Fruit fly (Drosophila melanogaster): ENCODE measurements around the gene CG2772.

Gene CG2772

dm6 chr2L:3440322-3440721 lies 5.5 kb upstream of the CG2772 start (continued):
- TF ChIP-seq CG9139 (GFP tag; optimal IDR thresholded peaks at IDR 0.05) = no peak
- TF ChIP-seq spab (GFP tag; optimal IDR thresholded peaks at IDR 0.05) = peak; percentile 60
- peak; percentile 78 for TF ChIP-seq CG6163 (GFP tag; IDR thresholded peaks at IDR 0.05)
- TF ChIP-seq CG4318 (GFP tag; optimal IDR thresholded peaks at IDR 0.05) = peak; percentile 33
- TF ChIP-seq eg (GFP tag; IDR thresholded peaks at IDR 0.05) = peak; percentile 93
- TF ChIP-seq Hr38 (GFP tag; optimal IDR thresholded peaks at IDR 0.05) = peak; percentile 41
- peak; percentile 81 for TF ChIP-seq acj6 (GFP tag; optimal IDR thresholded peaks at IDR 0.05)
- TF ChIP-seq ss (GFP tag; optimal IDR thresholded peaks at IDR 0.05) = no peak
- no peak for TF ChIP-seq Blimp-1 (GFP tag; optimal IDR thresholded peaks at IDR 0.05)
- TF ChIP-seq CG16779 (tag; optimal IDR thresholded peaks at IDR 0.05) = no peak
- TF ChIP-seq CG6808 (GFP tag; optimal IDR thresholded peaks at IDR 0.05) = peak; percentile 44
- TF ChIP-seq achi (GFP tag; optimal IDR thresholded peaks at IDR 0.05) = peak; percentile 49
- TF ChIP-seq esn (GFP tag; optimal IDR thresholded peaks at IDR 0.05) = peak; percentile 63
- peak; percentile 57 for TF ChIP-seq Eip78C (GFP tag)
- peak; percentile 66 for TF ChIP-seq CG7368 (GFP tag; optimal IDR thresholded peaks at IDR 0.05)
- peak; percentile 40 for TF ChIP-seq Hr39 (GFP tag; optimal IDR thresholded peaks at IDR 0.05)
- peak; percentile 25 for TF ChIP-seq CG3919 (GFP tag; optimal IDR thresholded peaks at IDR 0.05)
- TF ChIP-seq pdm3 (GFP tag; optimal IDR thresholded peaks at IDR 0.05) = peak; percentile 82
- peak; percentile 63 for TF ChIP-seq dac (GFP tag; optimal IDR thresholded peaks at IDR 0.05)
- peak; percentile 84 for TF ChIP-seq CG11294 (GFP tag; IDR thresholded peaks at IDR 0.05)
- peak; percentile 83 for TF ChIP-seq OdsH (GFP tag; optimal IDR thresholded peaks at IDR 0.05)
- TF ChIP-seq CG11762 (GFP tag; optimal IDR thresholded peaks at IDR 0.05; ENCODE audit: insufficient read depth) = peak; percentile 70
- peak; percentile 9 for TF ChIP-seq net (GFP tag; optimal IDR thresholded peaks at IDR 0.05)

dm6 chr2L:3441158-3441557 lies 4.6 kb upstream of the CG2772 start:
- TF ChIP-seq Sox15 (GFP tag; optimal IDR thresholded peaks at IDR 0.05) = no peak
- TF ChIP-seq ss (GFP tag; optimal IDR thresholded peaks at IDR 0.05) = no peak
- no peak for TF ChIP-seq CG34406 (GFP tag; optimal IDR thresholded peaks at IDR 0.05)
- no peak for TF ChIP-seq Hr38 (GFP tag; optimal IDR thresholded peaks at IDR 0.05)
- no peak for TF ChIP-seq salr (GFP tag; optimal IDR thresholded peaks at IDR 0.05)
- TF ChIP-seq CG4318 (GFP tag; optimal IDR thresholded peaks at IDR 0.05) = no peak
- TF ChIP-seq Ets96B (tag; optimal IDR thresholded peaks at IDR 0.05) = no peak
- TF ChIP-seq CG10669 (GFP tag; optimal IDR thresholded peaks at IDR 0.05) = no peak
- TF ChIP-seq Eip93F (GFP tag; optimal IDR thresholded peaks at IDR 0.05) = no peak
- no peak for TF ChIP-seq Eip75B (GFP tag; optimal IDR thresholded peaks at IDR 0.05)
- no peak for TF ChIP-seq net (GFP tag; optimal IDR thresholded peaks at IDR 0.05)
- TF ChIP-seq CG11294 (GFP tag; IDR thresholded peaks at IDR 0.05) = no peak
- no peak for TF ChIP-seq acj6 (GFP tag; optimal IDR thresholded peaks at IDR 0.05)
- no peak for TF ChIP-seq Eip78C (GFP tag)
- no peak for TF ChIP-seq dsx (GFP tag; optimal IDR thresholded peaks at IDR 0.05; ENCODE audit: poor library complexity, severe bottlenecking)
- no peak for TF ChIP-seq CG1621 (tag; optimal IDR thresholded peaks at IDR 0.05)
- TF ChIP-seq CG6854 (GFP tag; optimal IDR thresholded peaks at IDR 0.05) = no peak
- no peak for TF ChIP-seq spab (GFP tag; optimal IDR thresholded peaks at IDR 0.05)
- TF ChIP-seq dac (GFP tag; optimal IDR thresholded peaks at IDR 0.05) = no peak
- TF ChIP-seq CG32006 (GFP tag; optimal IDR thresholded peaks at IDR 0.05) = no peak

DNA sequence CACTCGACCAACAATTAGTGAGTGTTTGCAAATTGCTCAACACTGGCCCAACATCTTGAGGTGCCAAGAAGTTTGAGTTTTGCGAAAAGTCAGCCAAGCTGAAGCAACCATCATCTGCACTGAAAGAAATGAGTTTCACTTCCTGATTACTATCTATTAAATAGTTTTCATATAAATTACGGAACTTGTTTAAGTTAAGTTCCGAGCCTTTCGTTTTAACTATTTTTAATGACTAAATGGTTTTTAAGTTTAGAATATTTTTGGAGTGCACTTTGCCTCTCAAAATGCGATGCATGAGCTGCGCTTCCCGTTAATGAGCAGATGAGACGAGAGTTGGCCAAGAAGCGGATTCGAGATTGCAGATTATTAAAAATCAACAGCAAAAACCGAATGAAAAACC lies 4.1 kb upstream of the CG2772 start:
- TF ChIP-seq lz (GFP tag; optimal IDR thresholded peaks at IDR 0.05) (no peak), Hr39 (GFP tag; optimal IDR thresholded peaks at IDR 0.05) (peak; percentile 11), Sox102F (GFP tag; optimal IDR thresholded peaks at IDR 0.05) (no peak), salr (GFP tag; optimal IDR thresholded peaks at IDR 0.05) (peak in 1 of 2 experiments; percentile 23), net (GFP tag; optimal IDR thresholded peaks at IDR 0.05) (no peak), Eip93F (GFP tag; optimal IDR thresholded peaks at IDR 0.05) (no peak), Hr4 (GFP tag; optimal IDR thresholded peaks at IDR 0.05) (peak; percentile 64), CG8319 (GFP tag; optimal IDR thresholded peaks at IDR 0.05) (no peak), Blimp-1 (GFP tag; optimal IDR thresholded peaks at IDR 0.05) (no peak), spab (GFP tag; optimal IDR thresholded peaks at IDR 0.05) (no peak), Eip75B (GFP tag; optimal IDR thresholded peaks at IDR 0.05) (peak; percentile 7), Lpt (GFP tag; optimal IDR thresholded peaks at IDR 0.05) (no peak), CG7368 (GFP tag; optimal IDR thresholded peaks at IDR 0.05) (no peak), pdm3 (GFP tag; optimal IDR thresholded peaks at IDR 0.05) (peak; percentile 45), CG8119 (GFP tag; IDR thresholded peaks at IDR 0.05) (peak; percentile 61; the same call in 2 of the 3 replicates), OdsH (GFP tag; optimal IDR thresholded peaks at IDR 0.05) (peak; percentile 43), CG9139 (GFP tag; optimal IDR thresholded peaks at IDR 0.05) (no peak), svp (GFP tag) (peak; percentile 64), CG16779 (tag; optimal IDR thresholded peaks at IDR 0.05) (no peak), CG3919 (GFP tag; optimal IDR thresholded peaks at IDR 0.05) (peak; percentile 45), achi (GFP tag; optimal IDR thresholded peaks at IDR 0.05) (peak; percentile 50), Sox15 (GFP tag; optimal IDR thresholded peaks at IDR 0.05) (no peak), Sox14 (GFP tag; optimal IDR thresholded peaks at IDR 0.05) (peak; percentile 7), Met (GFP tag; optimal IDR thresholded peaks at IDR 0.05) (peak; percentile 2), Gug (GFP tag; IDR thresholded peaks at IDR 0.05) (peak; percentile 19; the same call in 1 of the 2 replicates), cyc (GFP tag; optimal IDR thresholded peaks at IDR 0.05) (no peak), eg (GFP tag; IDR thresholded peaks at IDR 0.05) (peak; percentile 67)
